Worm (Caenorhabditis elegans): Measurements from ENCODE around the gene C06H5.11.

The C06H5.11 gene

ce11 chrV:17859065-17859464 is 34.8 kb downstream of the C06H5.11 start:
- TF ChIP-seq T22C8.4 (GFP tag; IDR thresholded peaks at IDR 0.05) (no peak), tab-1 (GFP tag; IDR thresholded peaks at IDR 0.05) (no peak), klf-2 (GFP tag; conservative IDR thresholded peaks at IDR 0.05) (no peak), med-1 (GFP tag; optimal IDR thresholded peaks at IDR 0.05; ENCODE audit: insufficient read depth) (no peak), flt-1 (GFP tag; IDR thresholded peaks at IDR 0.05) (no peak), ztf-29 (GFP tag; IDR thresholded peaks at IDR 0.05) (no peak), ztf-23 (GFP tag; IDR thresholded peaks at IDR 0.05) (no peak), ref-1 (GFP tag; conservative IDR thresholded peaks at IDR 0.05) (no peak), cog-1 (tag; optimal IDR thresholded peaks at IDR 0.05) (no peak)

- TF ChIP-seq cog-1 (tag; optimal IDR thresholded peaks at IDR 0.05) (no peak), tab-1 (GFP tag; IDR thresholded peaks at IDR 0.05) (no peak), ztf-23 (GFP tag; IDR thresholded peaks at IDR 0.05) (no peak), klf-2 (GFP tag; conservative IDR thresholded peaks at IDR 0.05) (no peak), T22C8.4 (GFP tag; IDR thresholded peaks at IDR 0.05) (no peak), ref-1 (GFP tag; conservative IDR thresholded peaks at IDR 0.05) (no peak), med-1 (GFP tag; optimal IDR thresholded peaks at IDR 0.05; ENCODE audit: insufficient read depth) (no peak), ztf-29 (GFP tag; IDR thresholded peaks at IDR 0.05) (no peak), flt-1 (GFP tag; IDR thresholded peaks at IDR 0.05) (no peak)
These were observed 36.0 kb downstream of the C06H5.11 start for ce11 chrV:17857901-17858300.

ce11 chrV:17855889-17856288 is 38.0 kb downstream of the C06H5.11 start, which contains the start of gene tcc-1:
TSS of gene tcc-1 (minus strand) at chrV:17855989.
- TF ChIP-seq ztf-23 (GFP tag; IDR thresholded peaks at IDR 0.05) (no peak), ref-1 (GFP tag; conservative IDR thresholded peaks at IDR 0.05) (no peak), ztf-29 (GFP tag; IDR thresholded peaks at IDR 0.05) (no peak), med-1 (GFP tag; optimal IDR thresholded peaks at IDR 0.05; ENCODE audit: insufficient read depth) (no peak), klf-2 (GFP tag; conservative IDR thresholded peaks at IDR 0.05) (no peak), flt-1 (GFP tag; IDR thresholded peaks at IDR 0.05) (no peak), T22C8.4 (GFP tag; IDR thresholded peaks at IDR 0.05) (no peak), tab-1 (GFP tag; IDR thresholded peaks at IDR 0.05) (no peak), cog-1 (tag; optimal IDR thresholded peaks at IDR 0.05) (no peak)

ce11 chrV:17845370-17845967 is 48.4 kb downstream of the C06H5.11 start:
- no peak for TF ChIP-seq flt-1 (GFP tag; IDR thresholded peaks at IDR 0.05)

- TF ChIP-seq tab-1 (GFP tag; IDR thresholded peaks at IDR 0.05) (no peak), T22C8.4 (GFP tag; IDR thresholded peaks at IDR 0.05) (no peak), med-1 (GFP tag; optimal IDR thresholded peaks at IDR 0.05; ENCODE audit: insufficient read depth) (no peak), cog-1 (tag; optimal IDR thresholded peaks at IDR 0.05) (no peak), klf-2 (GFP tag; conservative IDR thresholded peaks at IDR 0.05) (no peak), ref-1 (GFP tag; conservative IDR thresholded peaks at IDR 0.05) (no peak), ztf-23 (GFP tag; IDR thresholded peaks at IDR 0.05) (no peak), ztf-29 (GFP tag; IDR thresholded peaks at IDR 0.05) (no peak), flt-1 (GFP tag; IDR thresholded peaks at IDR 0.05) (no peak)
These were observed 49.8 kb downstream of the C06H5.11 start, which contains the start of gene srh-286 for ce11 chrV:17844106-17844505. TSS of gene srh-286 (minus strand) at chrV:17844206.

All from whole organism, midembryonic.